Worm (Caenorhabditis elegans): ENCODE data around the gene col-142.

The col-142 gene

ce11 chrV:6839008-6839407 is 8.0 kb downstream of the col-142 start, which contains the start of gene hpo-8:
hpo-8 (plus strand) TSS chrV:6839289.
- TF ChIP-seq pqm-1 (tag; optimal IDR thresholded peaks at IDR 0.05) (peak; percentile 38), dve-1 (tag; optimal IDR thresholded peaks at IDR 0.05; ENCODE audit: insufficient read depth) (peak; percentile 0), daf-16 (GFP tag; optimal IDR thresholded peaks at IDR 0.05) (no peak), daf-16 (tag; optimal IDR thresholded peaks at IDR 0.05) (peak; percentile 7), nhr-28 (tag; optimal IDR thresholded peaks at IDR 0.05) (peak; percentile 56), fos-1 (tag; optimal IDR thresholded peaks at IDR 0.05) (no peak), nhr-77 (tag; optimal IDR thresholded peaks at IDR 0.05) (peak; percentile 37), D1046.2 (GFP tag; IDR thresholded peaks at IDR 0.05) (no peak)

ce11 chrV:6842437-6842836 is 11.5 kb downstream of the col-142 start, which contains the start of gene T15B7.1:
T15B7.1 (plus strand) TSS chrV:6842737.
- TF ChIP-seq daf-8 (GFP tag; IDR thresholded peaks at IDR 0.05) (no peak), saeg-2 (GFP tag; IDR thresholded peaks at IDR 0.05) (no peak), F49E8.2 (tag; optimal IDR thresholded peaks at IDR 0.05; ENCODE audit: borderline replicate concordance) (no peak), arid-1 (GFP tag; conservative IDR thresholded peaks at IDR 0.05) (no peak), D1046.2 (GFP tag; IDR thresholded peaks at IDR 0.05) (no peak), lim-7 (GFP tag; IDR thresholded peaks at IDR 0.05) (no peak), lin-13 (GFP tag; optimal IDR thresholded peaks at IDR 0.05) (no peak), madf-9 (GFP tag; conservative IDR thresholded peaks at IDR 0.05) (no peak), T26A8.4 (GFP tag; IDR thresholded peaks at IDR 0.05) (no peak), ZK546.5 (tag; optimal IDR thresholded peaks at IDR 0.05) (no peak), ama-1 (optimal IDR thresholded peaks at IDR 0.05) (no peak), tag-97 (GFP tag; IDR thresholded peaks at IDR 0.05) (no peak), spr-3 (GFP tag; optimal IDR thresholded peaks at IDR 0.05) (no peak), F26F4.8 (GFP tag; conservative IDR thresholded peaks at IDR 0.05) (no peak)

DNA sequence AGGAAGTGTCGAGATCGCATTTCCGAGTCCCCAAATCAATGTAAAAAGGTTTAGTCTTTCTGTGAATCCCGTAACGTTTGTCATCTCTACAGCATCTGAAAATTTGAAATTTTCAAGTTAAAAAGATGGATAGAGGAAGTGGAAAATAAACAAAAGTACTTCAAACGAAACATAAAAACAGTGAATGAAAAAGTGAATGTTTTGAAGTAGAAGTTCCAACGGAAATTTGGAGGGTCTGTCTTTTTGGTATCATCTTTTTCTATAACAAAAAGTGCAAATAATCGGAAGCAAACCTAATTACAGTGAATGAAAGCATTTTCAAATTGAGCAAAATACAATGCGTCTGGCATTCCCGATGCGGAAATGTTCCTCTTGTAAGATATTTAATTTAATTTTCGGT is 15.5 kb downstream of the col-142 start, which contains the start of gene lgc-54:
TSS of gene lgc-54 (minus strand) at position 101 of the 400 bp plus-strand sequence.
- TF ChIP-seq aha-1 (tag) (peak; percentile 82), mes-2 (tag; optimal IDR thresholded peaks at IDR 0.05; ENCODE audit: poor library complexity, severe bottlenecking) (no peak)

ce11 chrV:6854711-6855110 is 23.7 kb downstream of the col-142 start, which contains the start of gene gpa-10:
gpa-10 (minus strand) TSS chrV:6854811.
- TF ChIP-seq lin-1 (GFP tag; IDR thresholded peaks at IDR 0.05) (no peak), dmd-8 (GFP tag; IDR thresholded peaks at IDR 0.05) (no peak), mxl-2 (GFP tag; conservative IDR thresholded peaks at IDR 0.05) (no peak), D1046.2 (GFP tag; IDR thresholded peaks at IDR 0.05) (no peak), ceh-62 (tag; optimal IDR thresholded peaks at IDR 0.05) (no peak), zfp-3 (GFP tag; conservative IDR thresholded peaks at IDR 0.05) (no peak), hlh-30 (tag; optimal IDR thresholded peaks at IDR 0.05; ENCODE audit: insufficient read depth) (no peak), ceh-28 (tag; optimal IDR thresholded peaks at IDR 0.05) (no peak), snpc-4 (tag; optimal IDR thresholded peaks at IDR 0.05) (no peak), ZK337.2 (GFP tag; IDR thresholded peaks at IDR 0.05) (no peak), Y5F2A.4 (GFP tag; optimal IDR thresholded peaks at IDR 0.05) (no peak), ceh-20 (GFP tag; IDR thresholded peaks at IDR 0.05) (no peak)

DNA sequence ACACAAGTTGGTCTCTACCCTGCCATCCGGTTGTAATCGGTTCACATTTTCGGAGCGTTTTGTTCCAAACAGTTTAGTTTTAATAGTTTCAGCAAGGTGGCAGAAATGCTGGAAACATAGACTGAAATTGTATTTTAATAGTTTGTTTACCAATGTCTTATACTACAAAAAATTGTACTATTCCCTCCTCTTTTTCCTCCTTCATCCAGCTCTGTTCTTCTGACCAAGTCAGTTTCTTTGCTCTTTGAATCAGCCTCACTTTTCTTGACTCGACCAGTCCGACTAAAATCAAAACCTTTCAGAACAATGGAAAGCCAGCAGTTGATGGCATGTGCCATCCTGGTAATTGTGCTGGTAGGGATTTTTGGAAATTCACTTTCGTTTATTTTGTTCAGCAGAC is 39.0 kb downstream of the col-142 start, which contains the start of gene frpr-18:
TSS of gene frpr-18 (plus strand) at position 301 of the 400 bp plus-strand sequence.
- TF ChIP-seq zfp-3 (GFP tag; conservative IDR thresholded peaks at IDR 0.05) = no peak
- no peak for TF ChIP-seq nhr-48 (tag; optimal IDR thresholded peaks at IDR 0.05)
- no peak for TF ChIP-seq ces-1 (GFP tag; optimal IDR thresholded peaks at IDR 0.05)
- TF ChIP-seq ztf-11 (tag; optimal IDR thresholded peaks at IDR 0.05) = no peak
- no peak for TF ChIP-seq ama-1 (optimal IDR thresholded peaks at IDR 0.05)
- no peak for TF ChIP-seq daf-8 (GFP tag; IDR thresholded peaks at IDR 0.05)
- no peak for TF ChIP-seq tra-1 (GFP tag; IDR thresholded peaks at IDR 0.05)
- no peak for TF ChIP-seq arid-1 (GFP tag; conservative IDR thresholded peaks at IDR 0.05)
- no peak for TF ChIP-seq F49E8.2 (tag; optimal IDR thresholded peaks at IDR 0.05; ENCODE audit: borderline replicate concordance)
- TF ChIP-seq hmg-1.1 (GFP tag; IDR thresholded peaks at IDR 0.05) = no peak
- no peak for TF ChIP-seq lin-39 (tag; optimal IDR thresholded peaks at IDR 0.05)
- no peak for TF ChIP-seq nhr-77 (tag; optimal IDR thresholded peaks at IDR 0.05)

Measured in whole organism, L4 larva.